Worm (Caenorhabditis elegans): ENCODE measurements around the gene K05F6.14.
"Not testable (repeated sequence)": the region's sequence is repeated elsewhere in the genome, so short reads cannot be mapped to it uniquely, and the experiment has no call there.

ce11 chrII:1543182-1543581, 18.8 kb upstream of the K05F6.14 start, which contains the start of gene K05F6.4:
- TF ChIP-seq ama-1 (optimal IDR thresholded peaks at IDR 0.05); ama-1 (GFP tag; optimal IDR thresholded peaks at IDR 0.05); C17E4.6 (GFP tag; IDR thresholded peaks at IDR 0.05); lin-54 (GFP tag; optimal IDR thresholded peaks at IDR 0.05); hlh-12 (tag; optimal IDR thresholded peaks at IDR 0.05); B0035.1 (tag; optimal IDR thresholded peaks at IDR 0.05); sdz-38 (tag; optimal IDR thresholded peaks at IDR 0.05); unc-62 (GFP tag; optimal IDR thresholded peaks at IDR 0.05): not testable (repeated sequence)

All from whole organism, young adult.